Worm (Caenorhabditis elegans) whole organism, midembryonic: ENCODE measurements around the gene shpk-1.

Experiments
- T22C8.4 ChIP-seq: fragments of 200-800 bp; sonication (Bioruptor generic); IDR thresholded peaks from 2 replicates; pipeline ENCODE4 v1.3.6; 2022; ENCODE audit warnings: missing genetic modification characterization, missing compliant biosample characterization
- cog-1 ChIP-seq: sonication (generic microtip); optimal IDR thresholded peaks from 2 replicates; lab custom pipeline; 2016; ENCODE audit warnings: missing genetic modification characterization, missing compliant biosample characterization
- med-1 ChIP-seq: sonication (generic microtip); optimal IDR thresholded peaks from 2 replicates; lab custom pipeline; 2017; ENCODE audit warnings: missing genetic modification characterization, mild to moderate bottlenecking, missing compliant biosample characterization, antibody characterized with exemption, missing genetic modification reagents; ENCODE audit not compliant: insufficient read depth
- tab-1 ChIP-seq: fragments of 200-800 bp; sonication (Bioruptor generic); IDR thresholded peaks from 2 replicates; pipeline ENCODE4 v1.3.6; 2022; ENCODE audit warnings: missing genetic modification characterization, missing compliant biosample characterization
- ztf-23 ChIP-seq: fragments of 200-800 bp; sonication (Bioruptor generic); IDR thresholded peaks from 2 replicates; pipeline ENCODE4 v1.3.6; 2022; ENCODE audit warnings: missing genetic modification reagents, missing genetic modification characterization, missing compliant biosample characterization

DNA sequence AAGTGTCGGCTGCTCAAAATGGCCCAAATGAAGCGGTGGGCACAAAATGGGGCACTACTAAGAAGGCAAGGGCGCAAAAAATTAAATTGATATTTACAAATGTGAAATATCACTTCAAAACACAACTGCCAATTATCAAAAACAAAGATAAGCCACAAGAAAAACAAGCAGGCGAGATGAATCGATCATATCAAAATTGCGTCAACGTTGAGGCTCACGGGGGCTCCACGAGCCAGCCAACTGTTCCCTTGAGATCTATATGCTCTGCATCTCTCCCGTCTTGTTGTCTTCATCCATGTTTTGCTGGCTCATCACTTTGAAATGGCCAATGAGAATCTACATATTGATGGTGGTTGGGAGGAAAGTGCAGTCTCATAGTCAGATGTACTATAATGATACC, 27.4 kb downstream of the shpk-1 start:
- TF ChIP-seq med-1 (GFP tag; lab: Kevin White, UChicago): no peak
- TF ChIP-seq ztf-23 (GFP tag; lab: Robert Waterston, UW): no peak
- no peak for TF ChIP-seq tab-1 (GFP tag; lab: Robert Waterston, UW)
- TF ChIP-seq T22C8.4 (GFP tag; lab: Robert Waterston, UW): no peak
- TF ChIP-seq cog-1 (tag; lab: Kevin White, UChicago): no peak
